Worm (Caenorhabditis elegans) whole organism, L4/young adult: Measurements from ENCODE around the gene nmad-1.

Experiments
- W03F9.2 ChIP-seq: fragments of 150-350 bp; optimal IDR thresholded peaks from 2 replicates; lab custom pipeline; 2014; ENCODE audit warnings: missing biosample characterization, missing genetic modification characterization
- him-1 ChIP-seq: sonication (generic microtip); optimal IDR thresholded peaks from 2 replicates; lab custom pipeline; 2016; ENCODE audit warnings: missing genotype, missing genetic modification reagents, missing genetic modification characterization, missing compliant biosample characterization

DNA sequence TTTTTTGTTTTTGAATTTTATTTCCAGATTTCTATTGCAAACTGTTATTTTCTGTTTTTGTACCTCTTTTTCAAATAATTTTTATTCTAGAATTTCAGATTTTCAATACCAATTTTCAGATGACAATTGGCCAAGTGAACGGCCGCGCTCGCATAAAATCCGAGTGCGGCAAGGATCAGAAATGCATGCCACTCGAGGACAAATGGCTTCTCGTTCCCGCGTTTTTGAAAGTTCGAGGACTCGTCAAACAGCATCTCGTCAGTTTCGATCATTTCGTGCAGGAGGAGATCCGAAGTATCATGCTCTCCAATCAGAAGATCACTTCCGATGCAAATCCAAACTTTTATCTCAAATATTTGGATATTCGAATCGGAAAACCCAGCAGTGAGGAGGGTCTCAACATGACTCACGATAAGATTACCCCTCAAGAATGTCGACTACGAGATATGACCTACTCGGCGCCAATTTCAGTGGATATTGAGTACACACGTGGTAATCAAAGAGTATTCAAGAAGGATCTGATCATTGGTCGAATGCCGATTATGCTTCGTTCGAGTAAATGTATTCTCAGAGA, 2.6 kb upstream of the nmad-1 start, which contains the start of gene rpc-2:
- no peak for TF ChIP-seq W03F9.2 (tag; lab: Kevin White, UChicago)
- TF ChIP-seq him-1 (tag; lab: Kevin White, UChicago), result no peak
